Worm (Caenorhabditis elegans) whole organism, L4 larva: ENCODE results near the gene F27D9.12.
A peak's percentile ranks its signal among the peaks of the same experiment; 100 is the strongest.

Source experiments
- F26F4.8 ChIP-seq: fragments of 200-800 bp; sonication (Bioruptor generic); conservative IDR thresholded peaks from 2 replicates; pipeline ENCODE4 v1.3.6; 2022; ENCODE audit warnings: missing genetic modification characterization, missing compliant biosample characterization
- F37D6.2 ChIP-seq: sonication (generic microtip); optimal IDR thresholded peaks from 2 replicates; lab custom pipeline; 2016; ENCODE audit warnings: mild to moderate bottlenecking, missing genetic modification characterization, missing compliant biosample characterization
- F44E2.7 ChIP-seq: fragments of 200-800 bp; sonication (Bioruptor generic); IDR thresholded peaks from 2 replicates; pipeline ENCODE4 v2.1.2; 2022; ENCODE audit warnings: missing genetic modification characterization, missing compliant biosample characterization
- Y48G9A.11 ChIP-seq: fragments of 200-800 bp; sonication (Bioruptor generic); IDR thresholded peaks from 2 replicates; pipeline ENCODE4 v1.3.6; 2022; ENCODE audit warnings: missing genetic modification reagents, missing genetic modification characterization, missing compliant biosample characterization
- ZK337.2 ChIP-seq: fragments of 200-800 bp; sonication (Bioruptor generic); IDR thresholded peaks from 2 replicates; pipeline ENCODE4 v1.3.6; 2022; ENCODE audit warnings: missing genetic modification reagents, missing genetic modification characterization, missing compliant biosample characterization
- aha-1 ChIP-seq: fragments of 150-350 bp; peaks from one replicate; lab custom pipeline; 2014; ENCODE audit warnings: missing biosample characterization, missing genetic modification characterization
- arid-1 ChIP-seq: fragments of 200-800 bp; sonication (Bioruptor generic); conservative IDR thresholded peaks from 2 replicates; pipeline ENCODE4 v1.3.6; 2022; ENCODE audit warnings: missing genetic modification reagents, missing genetic modification characterization, missing compliant biosample characterization
- attf-4 ChIP-seq: sonication (generic microtip); optimal IDR thresholded peaks from 3 replicates; lab custom pipeline; 2017; ENCODE audit warnings: missing biosample characterization, missing genetic modification characterization
- ceh-44 ChIP-seq: fragments of 200-800 bp; sonication (Bioruptor generic); IDR thresholded peaks from 2 replicates; pipeline ENCODE4 v1.3.6; 2022; ENCODE audit warnings: missing genetic modification reagents, missing genetic modification characterization, missing compliant biosample characterization
- ces-1 ChIP-seq: fragments of 150-350 bp; sonication (generic microtip); optimal IDR thresholded peaks from 4 replicates; lab custom pipeline; 2014; ENCODE audit warnings: missing biosample characterization, missing genetic modification reagents, missing genetic modification characterization
- daf-19 ChIP-seq: fragments of 200-800 bp; sonication (Bioruptor generic); conservative IDR thresholded peaks from 2 replicates; pipeline ENCODE4 v1.3.6; 2022; ENCODE audit warnings: missing genetic modification characterization, missing compliant biosample characterization
- dve-1 ChIP-seq: sonication (generic microtip); optimal IDR thresholded peaks from 2 replicates; lab custom pipeline; 2017; ENCODE audit warnings: antibody characterized with exemption, mild to moderate bottlenecking, missing genetic modification characterization, missing compliant biosample characterization; ENCODE audit not compliant: insufficient read depth
- egl-43 ChIP-seq: fragments of 200-800 bp; sonication (Bioruptor generic); IDR thresholded peaks from 2 replicates; pipeline ENCODE4 v1.3.6; 2022; ENCODE audit warnings: missing genetic modification reagents, missing genetic modification characterization, missing compliant biosample characterization
- gei-8 ChIP-seq: fragments of 200-800 bp; sonication (Bioruptor generic); optimal IDR thresholded peaks from 2 replicates; lab custom pipeline; 2018; ENCODE audit warnings: mild to moderate bottlenecking, missing genetic modification characterization, missing compliant biosample characterization
- hlh-30 ChIP-seq: sonication (generic microtip); optimal IDR thresholded peaks from 2 replicates; lab custom pipeline; 2017; ENCODE audit warnings: antibody characterized with exemption, mild to moderate bottlenecking, missing genetic modification characterization, missing compliant biosample characterization; ENCODE audit not compliant: insufficient read depth
- lin-1 ChIP-seq: fragments of 200-800 bp; sonication (Bioruptor generic); IDR thresholded peaks from 2 replicates; pipeline ENCODE4 v1.3.6; 2022; ENCODE audit warnings: missing genetic modification reagents, missing genetic modification characterization, missing compliant biosample characterization
- lin-38 ChIP-seq: fragments of 200-800 bp; sonication (Bioruptor generic); IDR thresholded peaks from 2 replicates; pipeline ENCODE4 v1.3.6; 2022; ENCODE audit warnings: missing genetic modification reagents, missing genetic modification characterization, missing compliant biosample characterization
- mdl-1 ChIP-seq, 2 experiments: fragments of 150-350 bp in 1 of 2; sonication (generic microtip) in 1 of 2; optimal IDR thresholded peaks; 2 replicates each; lab custom pipeline; 2014 to 2017; ENCODE audit warnings: missing biosample characterization in 2 of 2, missing genetic modification characterization in 2 of 2
- nhr-10 ChIP-seq: fragments of 150-350 bp; optimal IDR thresholded peaks from 2 replicates; lab custom pipeline; 2014; ENCODE audit warnings: missing biosample characterization, missing genetic modification characterization
- nhr-102 ChIP-seq: sonication (generic microtip); optimal IDR thresholded peaks from 2 replicates; lab custom pipeline; 2016; ENCODE audit warnings: mild to moderate bottlenecking, missing genetic modification characterization, moderate library complexity, missing compliant biosample characterization
- nhr-28 ChIP-seq: fragments of 150-350 bp; optimal IDR thresholded peaks from 2 replicates; lab custom pipeline; 2014; ENCODE audit warnings: missing biosample characterization, missing genetic modification characterization
- nhr-41 ChIP-seq: fragments of 200-800 bp; sonication (Bioruptor generic); IDR thresholded peaks from 2 replicates; pipeline ENCODE4 v1.3.6; 2022; ENCODE audit warnings: missing genetic modification reagents, missing genetic modification characterization, missing compliant biosample characterization
- nhr-48 ChIP-seq: sonication (generic microtip); optimal IDR thresholded peaks from 2 replicates; lab custom pipeline; 2016; ENCODE audit warnings: mild to moderate bottlenecking, missing genetic modification characterization, missing compliant biosample characterization
- nhr-77 ChIP-seq: fragments of 150-350 bp; optimal IDR thresholded peaks from 2 replicates; lab custom pipeline; 2014; ENCODE audit warnings: missing biosample characterization, missing genetic modification characterization
- saeg-2 ChIP-seq: fragments of 200-800 bp; sonication (Bioruptor generic); IDR thresholded peaks from 2 replicates; pipeline ENCODE4 v1.3.6; 2022; ENCODE audit warnings: missing genetic modification reagents, missing genetic modification characterization, missing compliant biosample characterization
- sdz-12 ChIP-seq: fragments of 200-800 bp; sonication (Bioruptor generic); optimal IDR thresholded peaks from 2 replicates; lab custom pipeline; 2018; ENCODE audit warnings: mild to moderate bottlenecking, missing genetic modification characterization, missing compliant biosample characterization
- skn-1 ChIP-seq: fragments of 150-350 bp; optimal IDR thresholded peaks from 2 replicates; lab custom pipeline; 2014; ENCODE audit warnings: missing biosample characterization, missing genetic modification characterization
- snpc-1.2 ChIP-seq: fragments of 200-800 bp; sonication (Bioruptor generic); IDR thresholded peaks from 2 replicates; pipeline ENCODE4 v1.3.6; 2022; ENCODE audit warnings: missing genetic modification reagents, missing genetic modification characterization, missing compliant biosample characterization
- snpc-4 ChIP-seq: fragments of 150-350 bp; optimal IDR thresholded peaks from 2 replicates; lab custom pipeline; 2014; ENCODE audit warnings: missing biosample characterization, missing genetic modification characterization
- spr-3 ChIP-seq: fragments of 200-800 bp; sonication (Bioruptor generic); optimal IDR thresholded peaks from 2 replicates; lab custom pipeline; 2018; ENCODE audit warnings: mild to moderate bottlenecking, missing genetic modification characterization, missing compliant biosample characterization
- unc-130 ChIP-seq: sonication (generic microtip); optimal IDR thresholded peaks from 2 replicates; lab custom pipeline; 2016; ENCODE audit warnings: missing genetic modification reagents, missing genetic modification characterization, missing compliant biosample characterization
- unc-62 ChIP-seq, 3 experiments: fragments of 150-350 bp in 1 of 3; sonication (generic microtip); optimal IDR thresholded peaks in 2 of 3; peaks in 1 of 3; 1 replicate in 1 of 3; 2 replicates in 2 of 3; lab custom pipeline; 2014 to 2017; ENCODE audit warnings: missing biosample characterization in 3 of 3, missing genetic modification characterization in 3 of 3, missing genetic modification reagents in 3 of 3, missing genotype in 1 of 3
- vab-7 ChIP-seq: fragments of 200-800 bp; sonication (Bioruptor generic); IDR thresholded peaks from 2 replicates; pipeline ENCODE4 v1.3.6; 2022; ENCODE audit warnings: missing genetic modification reagents, missing genetic modification characterization, missing compliant biosample characterization
- zag-1 ChIP-seq: fragments of 150-350 bp; optimal IDR thresholded peaks from 2 replicates; lab custom pipeline; 2014; ENCODE audit warnings: missing biosample characterization, missing genetic modification characterization
- zip-11 ChIP-seq: fragments of 200-800 bp; sonication (Bioruptor generic); IDR thresholded peaks from 2 replicates; pipeline ENCODE4 v1.3.6; 2022; ENCODE audit warnings: missing genetic modification characterization, missing compliant biosample characterization
- zip-2 ChIP-seq: fragments of 150-350 bp; optimal IDR thresholded peaks from 2 replicates; lab custom pipeline; 2014; ENCODE audit warnings: missing biosample characterization, missing genetic modification characterization

Gene F27D9.12

DNA sequence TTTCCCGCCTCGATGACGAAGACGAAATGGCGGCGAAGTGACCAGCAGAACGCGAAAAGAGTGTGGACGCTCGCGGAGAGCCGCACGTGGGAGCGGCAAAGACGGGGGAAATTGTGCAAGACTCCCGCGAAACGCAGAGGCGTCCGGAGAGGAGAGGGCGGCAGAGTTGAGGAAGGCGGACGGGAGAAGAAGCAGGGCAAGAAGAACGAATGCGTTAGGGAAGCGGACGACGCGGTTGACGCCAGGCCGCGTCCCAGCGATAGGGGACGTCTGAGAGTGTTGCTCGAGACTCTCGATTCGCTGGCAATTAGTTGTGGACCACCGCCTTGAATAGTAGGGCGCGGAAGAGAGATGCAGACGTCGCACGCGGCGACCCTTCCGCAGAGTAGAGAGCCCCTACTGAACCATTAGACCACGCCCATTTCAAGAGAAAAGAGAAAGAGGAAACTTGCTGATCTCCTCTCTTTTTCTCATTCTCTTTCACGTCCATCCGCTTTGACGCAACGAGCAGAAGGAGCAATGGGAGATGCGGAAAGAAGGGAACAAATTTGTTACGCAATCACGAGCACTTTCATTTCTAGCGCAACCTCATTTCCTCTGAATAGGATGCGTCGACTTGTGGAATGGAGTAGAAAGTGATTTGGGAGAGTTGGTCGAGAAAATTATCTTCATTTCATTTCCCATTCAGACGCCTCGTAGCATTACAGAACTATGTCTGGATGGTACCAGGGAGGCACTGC, 5.4 kb downstream of the F27D9.12 start (continued):
- TF ChIP-seq unc-62 (GFP tag; optimal IDR thresholded peaks at IDR 0.05 in 1 of 2; lab: Kevin White, UChicago) (peak in 1 of 2 experiments; percentile 60), unc-62 (tag; optimal IDR thresholded peaks at IDR 0.05; lab: Kevin White, UChicago) (no peak), egl-43 (GFP tag; lab: Robert Waterston, UW) (0 out of 2 replicates have a peak, but pooled peaks have one; percentile 13), F37D6.2 (peak; percentile 29), gei-8 (GFP tag; lab: Kevin White, UChicago) (no peak), mdl-1 (tag; optimal IDR thresholded peaks at IDR 0.05; lab: Kevin White, UChicago) (peak in 1 of 2 experiments; percentile 58), lin-38 (GFP tag; lab: Robert Waterston, UW) (no peak)

- TF ChIP-seq F26F4.8 (GFP tag; lab: Robert Waterston, UW) (no peak), nhr-102 (tag; lab: Kevin White, UChicago) (no peak), attf-4 (tag; lab: Kevin White, UChicago) (no peak), zip-2 (no peak), arid-1 (GFP tag; lab: Robert Waterston, UW) (no peak), F44E2.7 (no peak), zip-11 (GFP tag; lab: Robert Waterston, UW) (no peak), Y48G9A.11 (no peak), aha-1 (tag; lab: Kevin White, UChicago) (no peak)
These were observed 11.5 kb downstream of the F27D9.12 start, which contains the start of gene F26A10.2 for ce11 chrX:7645313-7645712. Gene F26A10.2 (minus strand): TSS chrX:7645413.

DNA sequence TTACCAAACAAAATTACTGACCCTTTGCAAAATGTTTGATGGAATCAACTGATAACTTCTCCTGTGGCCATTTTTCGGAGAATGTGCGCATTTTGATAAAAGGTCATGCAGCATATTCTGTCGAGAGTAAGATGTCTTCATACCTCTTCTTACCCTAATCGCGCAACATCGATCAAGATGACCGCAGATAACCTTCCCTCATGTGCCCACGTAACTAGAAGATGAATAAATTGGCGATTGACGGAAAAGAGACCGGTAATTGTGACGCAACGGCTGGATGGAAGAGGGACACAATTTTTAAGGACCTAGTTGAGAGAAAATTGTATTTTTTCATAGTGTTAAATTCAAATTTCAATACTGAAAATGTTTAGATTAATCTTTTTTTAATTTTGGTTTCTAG, 16.0 kb downstream of the F27D9.12 start:
- TF ChIP-seq ZK337.2 (GFP tag; lab: Robert Waterston, UW) (no peak), daf-19 (no peak), saeg-2 (GFP tag; lab: Robert Waterston, UW) (no peak), nhr-77 (tag; lab: Kevin White, UChicago) (no peak), nhr-10 (tag; lab: Kevin White, UChicago) (no peak), nhr-28 (tag; lab: Kevin White, UChicago) (no peak), ces-1 (GFP tag; lab: Kevin White, UChicago) (no peak), F26F4.8 (GFP tag; lab: Robert Waterston, UW) (no peak), nhr-48 (tag; lab: Kevin White, UChicago) (no peak), skn-1 (tag; lab: Kevin White, UChicago) (no peak), vab-7 (no peak), sdz-12 (GFP tag; lab: Kevin White, UChicago) (no peak), dve-1 (tag; lab: Kevin White, UChicago) (no peak), lin-1 (GFP tag; lab: Robert Waterston, UW) (no peak), zag-1 (no peak)

- TF ChIP-seq snpc-1.2 (GFP tag; lab: Robert Waterston, UW) (no peak), aha-1 (tag; lab: Kevin White, UChicago) (peak; percentile 91)
These were observed 16.4 kb downstream of the F27D9.12 start for ce11 chrX:7640391-7640790.

- TF ChIP-seq lin-38 (GFP tag; lab: Robert Waterston, UW) (no peak), nhr-41 (GFP tag; lab: Robert Waterston, UW) (no peak), unc-130 (no peak), ceh-44 (no peak), unc-62 (GFP tag; optimal IDR thresholded peaks at IDR 0.05 in 1 of 2; lab: Kevin White, UChicago) (peak in 1 of 2 experiments; percentile 58), unc-62 (tag; optimal IDR thresholded peaks at IDR 0.05; lab: Kevin White, UChicago) (no peak), hlh-30 (tag; lab: Kevin White, UChicago) (peak; percentile 47), spr-3 (no peak), aha-1 (tag; lab: Kevin White, UChicago) (peak; percentile 50), sdz-12 (GFP tag; lab: Kevin White, UChicago) (no peak), snpc-4 (tag; lab: Kevin White, UChicago) (no peak)
These were observed 18.0 kb downstream of the F27D9.12 start for ce11 chrX:7638790-7639189.
